Worm (Caenorhabditis elegans) whole organism, L4/young adult: ENCODE data around the gene T11F9.22.

ENCODE experiments used
- W03F9.2 ChIP-seq: fragments of 150-350 bp; optimal IDR thresholded peaks from 2 replicates; lab custom pipeline; 2014; ENCODE audit warnings: missing biosample characterization, missing genetic modification characterization
- dao-5 ChIP-seq: sonication (generic microtip); optimal IDR thresholded peaks from 2 replicates; lab custom pipeline; 2016; ENCODE audit warnings: missing genotype, missing genetic modification characterization, moderate library complexity, missing compliant biosample characterization
- him-1 ChIP-seq: sonication (generic microtip); optimal IDR thresholded peaks from 2 replicates; lab custom pipeline; 2016; ENCODE audit warnings: missing genotype, missing genetic modification reagents, missing genetic modification characterization, missing compliant biosample characterization

DNA sequence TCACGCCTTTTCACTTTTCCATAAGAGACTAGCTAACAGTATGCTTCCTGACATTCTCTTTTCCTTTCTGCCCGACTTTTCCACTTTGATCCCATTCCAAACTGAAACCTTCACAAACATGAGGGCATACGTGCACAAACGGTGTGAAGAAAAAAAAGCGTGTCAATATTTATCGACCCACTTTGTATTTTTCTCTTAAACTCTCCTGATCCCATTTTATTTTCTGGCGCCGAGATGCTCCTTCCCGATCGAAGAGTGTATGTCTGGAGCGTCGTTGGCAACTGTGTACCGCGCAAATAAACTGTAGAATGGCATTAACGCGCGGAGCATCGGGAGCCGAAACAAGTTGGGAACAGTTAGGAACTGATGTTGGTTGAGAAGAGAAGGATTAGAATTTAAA is 50.0 kb downstream of the T11F9.22 start:
- TF ChIP-seq dao-5 (tag; lab: Kevin White, UChicago) = no peak
- no peak for TF ChIP-seq W03F9.2 (tag; lab: Kevin White, UChicago)
- no peak for TF ChIP-seq him-1 (tag; lab: Kevin White, UChicago)
